Fruit fly (Drosophila melanogaster) ovary, adult (tissue): ENCODE results near the gene Sar1.

Experiments used
- CG17801 ChIP-seq: fragments of 200-800 bp; optimal IDR thresholded peaks from 2 replicates; lab custom pipeline; 2019; ENCODE audit warnings: missing biosample characterization, mild to moderate bottlenecking, missing genetic modification characterization, moderate library complexity; ENCODE audit not compliant: partially characterized antibody

Sar1 gene

DNA sequence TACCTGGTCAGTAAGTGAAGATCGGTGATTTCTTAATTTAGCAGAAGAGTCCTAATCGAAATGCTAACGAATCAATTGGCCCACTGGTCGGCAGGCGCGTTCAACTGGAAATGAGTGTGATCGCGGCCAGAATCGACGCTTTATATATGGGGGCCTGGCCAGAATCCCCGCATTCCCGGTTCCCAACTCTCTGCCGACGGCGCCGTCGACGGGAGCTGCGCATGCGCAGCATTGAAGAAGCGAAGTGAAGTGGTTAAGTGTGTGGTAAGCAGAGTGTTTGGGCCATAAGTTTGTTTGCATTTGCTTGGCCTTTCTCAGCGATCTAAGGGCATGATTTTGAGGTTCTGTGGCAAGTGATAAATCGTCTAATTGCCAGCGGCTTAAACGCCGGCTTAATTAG lies 37.5 kb downstream of the Sar1 start, which contains the start of gene CG13857:
Gene CG13857, minus strand, starts transcription at position 101 of the 400 bp plus-strand sequence.
- no peak for TF ChIP-seq CG17801

DNA sequence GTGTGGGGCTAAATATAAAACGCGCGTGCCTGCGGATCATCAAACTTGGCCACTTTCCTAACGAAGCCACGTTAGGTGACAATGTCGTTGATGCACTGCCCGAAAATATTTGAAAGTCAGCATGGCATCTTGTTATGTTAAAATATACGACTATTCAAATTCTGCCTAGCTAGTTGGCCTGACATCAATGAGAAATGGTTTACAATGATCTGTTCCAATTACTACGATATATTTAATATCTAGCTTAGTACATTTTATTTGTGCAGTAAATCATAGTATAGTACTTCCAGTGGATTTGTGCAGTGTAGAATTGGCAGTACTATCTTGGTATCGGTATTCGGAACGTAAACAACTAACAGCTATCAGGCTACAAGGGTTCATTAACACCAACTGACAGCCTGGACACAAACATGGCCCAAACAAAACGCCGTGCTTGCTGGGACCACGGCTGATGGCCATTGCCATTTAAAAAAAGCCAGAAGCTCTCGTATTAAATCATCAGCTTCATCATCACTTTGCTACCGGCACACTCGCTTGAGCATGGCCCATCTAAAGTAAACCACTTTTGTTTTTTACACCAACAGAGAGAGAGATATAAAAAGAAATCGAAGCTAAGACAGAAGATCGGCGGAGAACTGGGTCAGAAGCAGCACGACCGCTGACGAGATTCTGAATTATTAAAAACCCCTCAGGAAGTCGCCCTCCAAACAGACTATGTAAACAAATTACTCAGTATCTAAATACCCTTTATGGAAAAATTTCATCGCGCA lies 39.1 kb downstream of the Sar1 start:
- no peak for TF ChIP-seq CG17801

DNA sequence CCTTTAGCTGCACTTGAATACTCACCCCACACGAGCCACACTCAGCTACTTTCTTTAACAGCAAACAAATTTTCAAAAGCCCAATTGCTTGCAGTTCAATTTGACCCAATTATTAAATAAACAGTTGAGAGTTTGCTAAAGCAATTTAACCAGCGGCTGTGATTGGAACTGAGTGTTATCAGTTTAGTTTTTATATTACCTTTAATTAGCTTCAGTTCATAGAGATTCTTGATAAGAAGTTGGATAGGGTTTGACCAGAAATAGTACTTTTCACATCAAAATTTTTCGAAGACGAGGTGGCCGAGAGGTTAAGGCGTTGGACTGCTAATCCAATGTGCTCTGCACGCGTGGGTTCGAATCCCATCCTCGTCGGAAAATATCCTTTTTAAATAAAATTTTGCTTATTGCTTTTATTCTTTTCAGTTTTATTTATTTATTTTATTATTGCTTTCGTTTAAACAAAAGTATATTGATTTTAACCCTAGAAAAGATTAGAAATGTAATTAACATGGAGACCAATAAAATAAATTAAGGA lies 39.8 kb downstream of the Sar1 start:
- TF ChIP-seq CG17801 = no peak

DNA sequence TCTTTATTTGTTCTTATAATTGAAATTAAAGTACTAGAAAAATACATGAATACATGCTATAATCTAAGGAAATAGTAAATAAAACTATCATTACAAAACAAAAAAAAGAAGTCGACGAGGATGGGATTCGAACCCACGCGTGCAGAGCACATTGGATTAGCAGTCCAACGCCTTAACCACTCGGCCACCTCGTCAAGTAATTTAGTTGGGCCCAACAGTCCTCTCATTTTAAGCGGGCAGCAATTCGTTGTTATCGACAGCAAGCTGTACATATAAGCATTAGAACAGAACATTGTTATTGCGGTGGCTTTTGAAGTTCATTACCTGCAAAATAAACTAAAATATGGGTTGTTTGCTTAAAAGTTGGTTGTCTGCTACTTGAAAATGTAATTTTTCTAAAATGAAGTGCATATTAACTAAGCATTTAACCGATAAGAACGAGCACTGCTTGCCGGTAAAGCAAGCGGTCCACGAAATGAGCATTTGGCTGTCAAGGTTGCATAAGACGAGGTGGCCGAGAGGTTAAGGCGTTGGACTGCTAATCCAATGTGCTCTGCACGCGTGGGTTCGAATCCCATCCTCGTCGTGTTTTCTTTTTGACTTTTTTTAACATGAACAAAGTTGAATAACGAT lies 40.7 kb downstream of the Sar1 start:
- TF ChIP-seq CG17801 = no peak

DNA sequence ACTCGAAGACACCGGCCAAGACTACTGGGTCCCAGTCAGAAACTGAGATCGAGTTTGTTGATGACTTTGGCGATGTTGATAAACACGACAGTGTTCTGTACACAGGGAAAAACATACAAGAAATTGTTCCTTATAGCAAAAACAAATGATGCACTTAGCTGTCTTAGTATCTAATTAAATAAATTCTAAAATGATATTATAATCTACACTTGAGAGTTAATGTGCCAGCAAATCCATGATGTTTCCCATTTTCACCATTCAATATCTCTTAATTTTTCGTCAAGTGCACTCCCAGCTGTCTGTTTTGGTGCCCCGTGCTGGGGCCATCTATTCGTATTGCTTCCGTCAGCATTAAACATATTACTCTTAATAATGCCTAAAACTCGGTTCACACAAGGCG lies 43.8 kb downstream of the Sar1 start:
- TF ChIP-seq CG17801 = no peak

DNA sequence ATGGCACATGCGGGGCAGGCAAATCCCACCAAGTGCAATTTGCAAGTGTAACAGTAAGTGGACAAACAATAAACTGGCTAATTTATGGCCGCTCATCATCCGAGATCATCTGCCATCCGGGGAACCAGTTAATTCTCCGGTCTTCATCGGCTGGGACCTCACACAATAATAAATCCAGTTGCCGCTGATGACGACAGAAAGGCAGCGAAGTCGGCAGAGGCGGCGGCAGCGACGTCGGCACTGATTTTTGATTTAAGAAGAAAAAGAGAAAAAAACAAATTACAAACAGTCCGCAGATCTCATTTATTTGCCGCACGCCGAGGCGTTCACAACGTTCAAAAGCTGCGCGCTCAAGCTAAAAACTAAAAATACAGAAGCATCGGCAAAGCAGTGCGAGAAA lies 45.9 kb downstream of the Sar1 start, which contains the start of gene CG13856:
Gene CG13856, plus strand, starts transcription at position 301 of the 400 bp plus-strand sequence.
- no peak for TF ChIP-seq CG17801

DNA sequence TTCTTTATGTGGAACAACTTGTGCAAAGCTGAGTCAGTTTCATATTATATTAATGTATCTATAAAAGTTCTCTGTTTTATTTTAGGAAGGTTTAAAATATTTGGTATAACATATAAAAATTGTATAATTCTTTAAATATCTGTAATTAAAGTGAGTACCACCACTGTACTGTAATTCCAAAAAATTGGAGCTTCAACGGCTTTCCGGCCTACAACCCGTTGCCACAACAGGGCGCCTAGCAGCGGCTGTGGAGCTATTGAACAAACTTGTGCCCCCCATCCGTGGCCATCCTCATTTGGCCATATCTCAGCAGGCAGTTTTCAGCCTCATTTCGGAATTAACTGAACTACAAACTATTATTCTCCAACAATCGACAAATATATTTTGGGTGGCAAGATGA lies 49.2 kb downstream of the Sar1 start, which contains the start of gene CG13855:
Gene CG13855, plus strand, starts transcription at position 301 of the 400 bp plus-strand sequence.
- no peak for TF ChIP-seq CG17801
